Fruit fly (Drosophila melanogaster) Kc167 (cell line): ENCODE results near the gene net.
A peak's percentile ranks its signal among the peaks of the same experiment; 100 is the strongest.

ENCODE experiments used
- Myc ChIP-seq: fragments of >200 bp; optimal IDR thresholded peaks from 2 replicates; lab custom pipeline; 2017; ENCODE audit warnings: missing external identifiers
- Sin3A ChIP-seq: fragments of >200 bp; optimal IDR thresholded peaks from 2 replicates; lab custom pipeline; 2018; ENCODE audit warnings: missing external identifiers
- h ChIP-seq: fragments of >200 bp; optimal IDR thresholded peaks from 3 replicates; lab custom pipeline; 2018; ENCODE audit warnings: missing external identifiers
- insv ChIP-seq: fragments of >200 bp; optimal IDR thresholded peaks from 3 replicates; lab custom pipeline; 2018; ENCODE audit warnings: missing external identifiers
- psq ChIP-seq: fragments of >200 bp; optimal IDR thresholded peaks from 2 replicates; lab custom pipeline; 2017; ENCODE audit warnings: missing external identifiers
- ttk ChIP-seq: sonication (Bioruptor generic); optimal IDR thresholded peaks from 2 replicates; lab custom pipeline; 2017; ENCODE audit warnings: missing external identifiers

The net gene

DNA sequence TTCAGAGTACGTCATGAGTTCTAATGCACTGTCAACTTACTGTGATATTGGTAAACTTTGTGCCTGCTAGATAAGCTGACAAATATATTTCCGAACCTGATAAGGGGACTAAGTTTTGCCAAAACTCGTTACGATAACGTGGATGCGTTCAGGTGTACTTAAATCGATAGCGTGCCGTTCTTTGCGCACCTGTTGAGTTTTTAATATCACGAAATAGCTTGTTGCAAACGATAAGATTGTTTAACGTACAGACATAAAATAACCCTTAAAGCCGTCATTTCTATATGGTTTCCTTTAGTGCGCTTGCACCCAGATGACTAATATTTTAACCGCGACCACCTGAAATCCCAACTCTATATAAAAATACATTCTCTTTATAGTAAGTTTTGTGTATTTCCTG, 5.1 kb downstream of the net start:
- TF ChIP-seq psq: no peak
- no peak for TF ChIP-seq Sin3A
- TF ChIP-seq insv: no peak
- no peak for TF ChIP-seq Myc (lab: Kevin White, UChicago)
- TF ChIP-seq h (lab: Kevin White, UChicago): no peak
- no peak for TF ChIP-seq ttk

DNA sequence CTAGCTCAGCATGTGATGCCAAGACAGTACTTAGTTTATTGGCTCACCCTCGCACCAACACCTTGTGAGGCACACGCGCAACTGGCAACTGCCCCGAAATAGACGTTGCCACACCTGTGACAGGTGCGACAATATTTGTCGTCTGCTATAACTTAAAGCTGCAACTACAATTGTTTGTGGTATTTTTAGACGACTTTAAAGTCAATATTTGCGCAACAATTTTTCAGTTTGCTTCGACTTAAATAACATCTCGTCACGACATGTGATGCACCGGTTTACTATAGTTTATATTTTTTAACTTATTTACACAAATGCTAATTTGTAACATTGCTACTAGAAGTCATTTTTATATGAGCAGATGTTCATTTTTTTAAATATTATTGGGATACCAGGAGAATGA, 6.0 kb downstream of the net start:
- TF ChIP-seq Myc (lab: Kevin White, UChicago): no peak
- no peak for TF ChIP-seq h (lab: Kevin White, UChicago)
- TF ChIP-seq insv: no peak
- no peak for TF ChIP-seq psq
- no peak for TF ChIP-seq ttk
- no peak for TF ChIP-seq Sin3A

- TF ChIP-seq psq: no peak
- no peak for TF ChIP-seq ttk
- no peak for TF ChIP-seq Sin3A
- TF ChIP-seq h (lab: Kevin White, UChicago): no peak
- no peak for TF ChIP-seq Myc (lab: Kevin White, UChicago)
- no peak for TF ChIP-seq insv
Observed at dm6 chr2L:78828-79227, 8.4 kb downstream of the net start.

dm6 chr2L:76048-76447, 11.1 kb downstream of the net start, which contains the start of gene CG11374:
CG11374 (plus strand) TSS chr2L:76348.
- TF ChIP-seq ttk: no peak
- no peak for TF ChIP-seq psq
- TF ChIP-seq insv: no peak
- TF ChIP-seq Myc (lab: Kevin White, UChicago): no peak
- TF ChIP-seq Sin3A: no peak
- no peak for TF ChIP-seq h (lab: Kevin White, UChicago)

- TF ChIP-seq Myc (lab: Kevin White, UChicago): no peak
- no peak for TF ChIP-seq psq
- no peak for TF ChIP-seq Sin3A
- TF ChIP-seq ttk: no peak
- no peak for TF ChIP-seq insv
- TF ChIP-seq h (lab: Kevin White, UChicago): no peak
Observed at dm6 chr2L:73760-74388, 13.3 kb downstream of the net start.

DNA sequence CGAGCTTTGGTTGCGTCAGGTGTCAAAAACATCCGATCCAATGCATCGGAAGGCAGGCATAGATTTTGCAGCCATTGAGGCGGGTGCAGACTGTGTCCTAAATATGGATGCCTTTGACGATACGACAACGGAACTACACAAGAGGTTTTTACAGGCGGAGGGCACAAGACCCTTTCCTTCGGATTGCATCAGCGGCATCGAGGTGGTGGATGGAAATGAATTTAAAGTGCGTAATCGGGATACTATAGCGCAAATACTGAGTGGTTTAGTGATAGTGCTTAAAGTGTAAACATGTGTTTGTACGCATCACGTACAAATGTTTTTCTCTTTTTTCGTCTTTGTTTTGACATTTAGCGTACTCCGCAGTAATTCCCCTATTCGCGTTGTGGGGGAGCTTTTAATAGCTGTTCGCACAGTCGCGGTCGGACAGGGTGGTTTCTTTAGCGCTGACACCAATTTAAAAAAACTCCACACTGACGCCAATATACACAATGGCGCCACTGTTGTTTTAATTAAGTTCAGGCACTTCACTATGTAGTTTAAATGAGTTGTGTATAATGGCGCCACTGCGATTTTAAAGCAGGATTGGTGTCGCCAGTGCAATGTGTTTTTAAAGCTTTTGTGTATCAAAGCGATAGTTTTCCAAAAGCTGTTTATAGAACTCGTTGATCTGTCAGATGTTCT, 14.3 kb downstream of the net start:
- TF ChIP-seq psq: peak; percentile 27
- no peak for TF ChIP-seq ttk
- no peak for TF ChIP-seq h (lab: Kevin White, UChicago)

DNA sequence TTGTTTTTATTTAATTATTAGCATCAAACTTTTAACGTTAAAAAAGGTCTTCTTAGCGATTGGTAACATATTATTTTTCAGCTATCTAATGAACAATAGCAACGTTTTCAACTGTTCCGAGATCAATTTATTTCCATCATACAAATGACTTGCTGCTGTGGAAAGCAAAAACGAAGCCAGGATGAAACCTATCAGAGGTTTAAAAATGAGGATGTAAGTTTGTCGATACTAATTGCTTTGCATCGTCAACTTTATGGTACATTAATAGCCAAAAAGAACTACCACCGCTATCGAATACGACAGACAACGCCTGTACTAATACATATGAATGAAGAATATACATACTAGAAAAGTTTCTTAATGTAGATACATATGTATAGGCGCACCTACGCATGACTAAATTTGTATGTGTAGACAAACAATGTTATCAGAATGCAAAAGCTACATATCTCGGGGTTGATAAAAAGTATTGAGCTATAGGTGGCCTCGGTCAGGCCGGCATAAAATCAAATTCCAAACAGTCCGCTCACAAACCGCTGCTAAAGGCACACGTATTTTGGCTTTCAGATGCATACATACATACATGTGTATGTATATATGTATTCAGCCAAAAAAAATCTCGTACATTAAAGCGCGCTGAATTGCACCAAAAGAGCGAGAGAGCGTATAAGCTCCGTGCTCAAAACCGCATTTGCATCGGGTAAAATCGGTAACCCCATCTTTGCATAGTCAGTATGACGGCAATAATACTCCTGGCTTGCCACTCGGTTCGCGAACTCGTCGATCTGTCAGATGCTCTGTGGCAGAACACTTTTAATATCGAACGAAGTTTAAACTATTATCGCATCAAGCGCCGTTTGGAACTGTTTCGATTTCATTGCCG, 15.1 kb downstream of the net start:
- no peak for TF ChIP-seq ttk
- no peak for TF ChIP-seq insv
- TF ChIP-seq Myc (lab: Kevin White, UChicago): no peak
- no peak for TF ChIP-seq psq
- TF ChIP-seq Sin3A: no peak
- no peak for TF ChIP-seq h (lab: Kevin White, UChicago)

DNA sequence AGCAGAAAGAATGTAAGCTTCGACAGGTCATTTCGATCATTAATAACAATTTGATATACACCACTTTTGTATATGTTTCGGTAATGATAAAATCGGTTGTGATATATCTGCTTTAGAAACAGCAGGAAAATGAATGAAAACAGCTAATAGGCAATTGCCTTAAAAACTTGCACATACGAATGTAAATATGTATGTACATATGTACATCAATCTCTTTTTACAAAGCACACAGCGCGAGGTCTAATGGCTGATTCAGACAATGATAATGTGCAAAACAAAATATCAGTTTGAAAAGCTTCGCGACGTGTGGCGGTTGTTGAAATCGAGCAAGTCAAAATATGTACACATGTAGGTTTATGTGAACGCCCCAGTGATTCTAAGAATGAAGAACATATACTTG, 15.7 kb downstream of the net start, which contains the start of gene galectin:
TSS of gene galectin (plus strand) at position 301 of the 400 bp plus-strand sequence.
- TF ChIP-seq h (lab: Kevin White, UChicago) (no peak), Sin3A (no peak), psq (no peak), Myc (lab: Kevin White, UChicago) (no peak), ttk (no peak), insv (no peak)

DNA sequence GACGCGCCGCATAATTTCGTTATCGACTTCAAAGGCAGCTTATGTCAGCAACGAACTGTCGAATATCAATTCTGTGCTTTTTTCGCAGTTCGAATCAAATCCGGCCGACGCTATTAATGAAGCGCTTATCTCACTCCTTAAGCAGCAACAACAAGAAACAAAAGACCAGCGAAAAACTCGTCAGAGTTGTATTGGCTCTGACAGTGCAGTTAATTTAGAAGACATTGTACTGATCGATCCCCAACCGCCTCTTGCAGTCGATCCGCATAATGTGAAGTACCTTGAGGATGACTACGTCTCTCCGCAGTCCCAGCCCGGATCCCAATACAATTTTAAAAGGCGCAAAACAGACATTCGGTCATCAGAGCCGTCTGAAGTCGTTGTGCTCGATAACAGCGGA, 17.6 kb downstream of the net start:
- TF ChIP-seq Myc (lab: Kevin White, UChicago): no peak

- TF ChIP-seq Sin3A (no peak), Myc (lab: Kevin White, UChicago) (no peak), insv (no peak), psq (no peak), h (lab: Kevin White, UChicago) (no peak), ttk (no peak)
Observed at dm6 chr2L:67279-67657, 19.9 kb downstream of the net start.

- TF ChIP-seq insv: no peak
- TF ChIP-seq Myc (lab: Kevin White, UChicago): no peak
- no peak for TF ChIP-seq Sin3A
- TF ChIP-seq h (lab: Kevin White, UChicago): no peak
- TF ChIP-seq ttk: no peak
- TF ChIP-seq psq: no peak
Observed at dm6 chr2L:66369-67278, 20.6 kb downstream of the net start, which contains the start of gene dbr. dbr (plus strand) TSS chr2L:66482.

- no peak for TF ChIP-seq Sin3A
- no peak for TF ChIP-seq h (lab: Kevin White, UChicago)
- no peak for TF ChIP-seq insv
- TF ChIP-seq Myc (lab: Kevin White, UChicago): no peak
- TF ChIP-seq ttk: no peak
- no peak for TF ChIP-seq psq
Observed at dm6 chr2L:65354-65949, 21.7 kb downstream of the net start, which contains the start of gene Cda5. Cda5 (minus strand) TSS chr2L:65404.
